Worm (Caenorhabditis elegans): ENCODE measurements around the gene F07G11.1.

DNA sequence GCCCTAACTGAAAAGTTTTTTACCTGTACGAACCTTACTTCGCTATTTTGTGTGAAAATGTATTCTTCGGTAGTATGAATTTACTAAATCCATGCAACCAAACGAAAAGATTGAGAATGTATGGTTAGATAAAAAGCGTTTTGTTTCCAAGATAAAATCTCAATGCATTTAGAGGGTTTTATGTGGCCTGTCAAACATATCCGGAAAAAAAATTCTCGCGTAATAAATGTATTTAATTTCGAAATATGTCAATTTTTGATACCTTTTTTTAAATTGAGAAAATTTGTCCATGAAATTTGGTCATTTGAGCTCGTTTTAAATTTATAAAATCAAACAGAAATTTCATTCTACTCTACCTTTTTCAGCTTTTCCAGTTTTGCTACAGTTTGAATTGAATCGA is 11.9 kb upstream of the F07G11.1 start, which contains the start of gene F07G11.4:
- no peak for TF ChIP-seq jun-1 (tag; optimal IDR thresholded peaks at IDR 0.05)
- TF ChIP-seq mdt-29 (GFP tag; IDR thresholded peaks at IDR 0.05), result no peak
- no peak for TF ChIP-seq pha-4 (GFP tag; IDR thresholded peaks at IDR 0.05)
- TF ChIP-seq pha-4 (tag; optimal IDR thresholded peaks at IDR 0.05), result no peak
- TF ChIP-seq dpl-1 (GFP tag; optimal IDR thresholded peaks at IDR 0.05), result no peak
- TF ChIP-seq lin-13 (GFP tag; optimal IDR thresholded peaks at IDR 0.05), result no peak
- TF ChIP-seq skn-1 (tag; optimal IDR thresholded peaks at IDR 0.05), result no peak
- TF ChIP-seq dve-1 (tag; optimal IDR thresholded peaks at IDR 0.05; ENCODE audit: insufficient read depth), result no peak
- TF ChIP-seq sdz-12 (GFP tag; optimal IDR thresholded peaks at IDR 0.05), result no peak

All from whole organism, L4 larva.